Worm (Caenorhabditis elegans): ENCODE results near the gene hsp-25.
A peak's percentile ranks its signal among the peaks of the same experiment; 100 is the strongest.

hsp-25 gene

DNA sequence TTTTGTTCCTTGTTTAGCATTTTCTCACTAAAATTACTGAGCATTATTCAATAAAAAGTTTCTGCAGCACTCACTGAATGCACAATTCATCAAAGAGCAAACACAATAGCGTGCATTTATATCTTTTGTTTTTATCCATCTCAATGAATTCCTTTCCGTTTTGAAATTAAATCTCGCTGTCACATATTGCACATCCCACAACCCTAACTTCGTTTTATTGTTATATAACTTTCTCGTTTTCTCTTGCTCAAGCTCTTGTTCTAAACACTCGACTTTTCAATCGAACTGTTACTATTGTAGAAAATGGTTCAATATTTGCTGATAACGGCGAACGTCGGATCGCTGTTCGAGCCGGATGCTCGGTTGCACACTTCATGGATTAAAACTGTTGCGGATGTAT, 8.3 kb downstream of the hsp-25 start, which contains the start of gene ipp-5:
Gene ipp-5, plus strand, starts transcription at position 301 of the 400 bp plus-strand sequence.
- TF ChIP-seq lsy-2 (tag; optimal IDR thresholded peaks at IDR 0.05) = no peak

DNA sequence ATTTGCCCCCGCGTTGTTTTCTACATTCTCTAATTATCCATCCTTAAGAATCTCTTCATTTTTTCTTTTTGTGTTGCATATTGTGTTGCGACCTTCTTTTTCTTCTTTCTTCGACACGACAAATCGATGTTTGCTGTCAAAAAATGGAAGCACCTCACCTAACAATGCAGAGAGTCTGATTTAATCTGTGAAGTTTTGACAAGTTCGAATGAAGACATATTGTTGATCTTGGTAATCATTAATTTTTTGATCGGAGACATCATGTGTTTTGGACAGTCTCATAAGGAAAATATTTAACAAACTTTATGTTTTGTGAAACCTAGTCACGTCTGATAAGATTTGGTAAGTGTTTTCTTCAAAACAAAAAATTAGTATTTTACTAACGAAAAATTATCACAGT, 10.4 kb downstream of the hsp-25 start:
- TF ChIP-seq lin-14 (GFP tag; optimal IDR thresholded peaks at IDR 0.05) (peak; percentile 49), nhr-71 (tag; optimal IDR thresholded peaks at IDR 0.05) (peak; percentile 48), unc-62 (GFP tag; optimal IDR thresholded peaks at IDR 0.05) (no peak), nhr-20 (tag; optimal IDR thresholded peaks at IDR 0.05) (peak; percentile 55), lin-35 (GFP tag; optimal IDR thresholded peaks at IDR 0.05) (peak in 1 of 2 experiments; percentile 13), hpl-2 (GFP tag; optimal IDR thresholded peaks at IDR 0.05) (no peak), blmp-1 (tag; optimal IDR thresholded peaks at IDR 0.05) (peak; percentile 36), nhr-85 (tag) (peak; percentile 84), unc-98 (GFP tag; IDR thresholded peaks at IDR 0.05) (no peak), elt-3 (tag; optimal IDR thresholded peaks at IDR 0.05) (peak in 2 of 6 experiments; percentile 8 to 36), sox-4 (tag; optimal IDR thresholded peaks at IDR 0.05) (no peak), snu-23 (GFP tag; optimal IDR thresholded peaks at IDR 0.05) (peak; percentile 16)

DNA sequence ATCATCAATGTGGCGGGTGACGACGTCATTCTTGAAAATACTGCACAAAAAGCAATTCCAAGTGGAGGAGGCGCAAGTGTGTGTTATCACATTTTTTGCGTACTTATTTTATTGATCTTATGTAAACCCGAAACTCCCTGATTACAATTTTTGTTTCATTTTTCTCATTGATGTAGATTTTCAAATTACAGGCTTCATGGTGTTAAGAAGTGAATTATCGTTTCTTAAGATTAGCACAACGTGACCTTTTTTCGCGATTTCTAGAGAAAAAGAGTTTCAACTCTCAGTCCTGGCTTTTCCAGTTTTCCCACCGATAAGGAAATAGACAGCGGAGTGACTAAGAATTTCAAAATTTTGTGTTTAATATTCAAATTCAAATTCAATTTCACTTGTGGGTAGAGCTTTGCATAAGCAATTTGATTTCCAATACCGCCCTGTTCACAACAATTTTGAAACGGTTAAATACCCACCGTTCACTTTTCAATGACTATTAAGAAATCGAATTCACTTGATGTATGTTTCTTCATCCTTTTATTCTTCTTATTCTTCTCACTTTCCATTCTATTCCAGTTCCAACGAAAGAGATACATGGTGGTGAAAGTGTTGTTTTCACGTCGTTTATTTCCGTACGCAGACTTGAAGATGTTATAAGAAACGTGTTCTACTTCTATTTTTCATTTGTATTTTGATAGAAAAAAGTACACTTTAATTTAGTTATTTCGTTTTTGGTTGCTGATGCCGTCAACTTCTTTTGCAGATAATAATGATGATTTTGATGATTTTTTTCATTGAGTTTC, 12.5 kb downstream of the hsp-25 start:
- TF ChIP-seq elt-2 (tag; optimal IDR thresholded peaks at IDR 0.05) = peak; percentile 42
- no peak for TF ChIP-seq mab-9 (GFP tag; IDR thresholded peaks at IDR 0.05)
- no peak for TF ChIP-seq Y116A8C.19 (tag; optimal IDR thresholded peaks at IDR 0.05; ENCODE audit: borderline replicate concordance)
- TF ChIP-seq blmp-1 (tag; optimal IDR thresholded peaks at IDR 0.05) = peak; percentile 94
- no peak for TF ChIP-seq lin-39 (tag; optimal IDR thresholded peaks at IDR 0.05)

DNA sequence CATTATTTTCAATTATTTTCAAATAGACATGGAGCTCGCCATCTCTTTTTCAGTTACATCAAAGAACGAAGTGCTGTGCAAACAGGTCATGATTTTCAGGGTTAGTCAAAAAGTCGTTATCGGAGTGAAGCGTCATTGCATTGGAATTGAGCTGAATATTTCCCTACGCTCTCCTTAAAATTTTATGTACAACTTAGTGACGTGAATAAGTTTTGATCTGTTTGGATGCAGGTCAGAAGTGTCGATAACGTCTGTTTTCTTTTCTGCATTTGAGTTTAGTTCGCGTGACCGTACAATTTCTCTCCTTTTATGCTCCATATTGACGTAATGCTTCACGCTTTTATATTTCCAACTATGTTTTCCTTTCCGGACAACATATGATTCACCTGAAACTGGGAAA, 14.5 kb downstream of the hsp-25 start:
- TF ChIP-seq elt-2 (tag; optimal IDR thresholded peaks at IDR 0.05) (peak; percentile 58), lin-35 (GFP tag; optimal IDR thresholded peaks at IDR 0.05) (peak in 1 of 2 experiments; percentile 40), nhr-71 (tag; optimal IDR thresholded peaks at IDR 0.05) (peak; percentile 34), nhr-90 (tag; optimal IDR thresholded peaks at IDR 0.05; ENCODE audit: poor library complexity) (peak; percentile 40), unc-30 (tag; optimal IDR thresholded peaks at IDR 0.05) (no peak), nhr-20 (tag; optimal IDR thresholded peaks at IDR 0.05) (peak; percentile 21)

DNA sequence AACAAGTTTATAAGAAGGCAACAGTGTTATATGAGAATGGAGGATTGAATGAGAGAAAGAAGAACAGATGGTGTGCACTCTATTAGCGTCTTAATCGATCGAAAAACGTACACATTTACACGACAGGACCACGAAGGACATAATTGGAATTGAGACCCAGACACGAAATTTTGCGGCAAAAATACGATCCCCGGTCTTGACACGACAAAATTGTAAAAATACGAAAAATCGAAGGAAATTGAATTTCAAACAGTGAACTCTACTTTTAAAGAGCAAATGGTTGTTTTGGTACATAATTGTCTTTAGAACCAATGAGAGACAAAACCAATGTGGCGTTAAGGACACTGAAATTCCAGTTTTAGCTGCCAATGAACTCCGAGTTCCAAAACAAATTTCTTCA, 17.0 kb downstream of the hsp-25 start, which contains the start of gene lelo-3:
Gene lelo-3, minus strand, starts transcription at position 101 of the 400 bp plus-strand sequence.
- no peak for TF ChIP-seq nhr-237 (tag; optimal IDR thresholded peaks at IDR 0.05)
- no peak for TF ChIP-seq tlp-1 (tag; optimal IDR thresholded peaks at IDR 0.05)
- TF ChIP-seq nhr-84 (tag; optimal IDR thresholded peaks at IDR 0.05) = no peak
- TF ChIP-seq ztf-11 (tag; optimal IDR thresholded peaks at IDR 0.05) = no peak
- TF ChIP-seq fos-1 (tag; optimal IDR thresholded peaks at IDR 0.05) = no peak
- no peak for TF ChIP-seq unc-86 (tag; optimal IDR thresholded peaks at IDR 0.05)
- TF ChIP-seq hlh-4 (tag; optimal IDR thresholded peaks at IDR 0.05) = no peak
- TF ChIP-seq tbx-2 (tag; optimal IDR thresholded peaks at IDR 0.05) = no peak
- TF ChIP-seq dsc-1 (tag; optimal IDR thresholded peaks at IDR 0.05) = no peak
- TF ChIP-seq isw-1 (GFP tag; IDR thresholded peaks at IDR 0.05) = no peak
- TF ChIP-seq nhr-20 (tag; optimal IDR thresholded peaks at IDR 0.05) = no peak
- no peak for TF ChIP-seq unc-30 (tag; optimal IDR thresholded peaks at IDR 0.05)
- TF ChIP-seq nhr-19 (GFP tag; conservative IDR thresholded peaks at IDR 0.05) = no peak
- no peak for TF ChIP-seq nhr-11 (tag; optimal IDR thresholded peaks at IDR 0.05)
- TF ChIP-seq nhr-12 (tag; optimal IDR thresholded peaks at IDR 0.05) = no peak
- TF ChIP-seq aly-2 (tag; optimal IDR thresholded peaks at IDR 0.05) = no peak
- no peak for TF ChIP-seq pax-3 (tag; optimal IDR thresholded peaks at IDR 0.05)
- TF ChIP-seq aha-1 (tag; optimal IDR thresholded peaks at IDR 0.05) = no peak
- TF ChIP-seq C04F5.9 (tag; optimal IDR thresholded peaks at IDR 0.05) = no peak

All from whole organism, L1 larva.